Worm (Caenorhabditis elegans) whole organism, midembryonic: Measurements from ENCODE around the gene F32H5.1.

ENCODE experiments used
- T22C8.4 ChIP-seq: fragments of 200-800 bp; sonication (Bioruptor generic); IDR thresholded peaks from 2 replicates; pipeline ENCODE4 v1.3.6; 2022; ENCODE audit warnings: missing genetic modification characterization, missing compliant biosample characterization
- cog-1 ChIP-seq: sonication (generic microtip); optimal IDR thresholded peaks from 2 replicates; lab custom pipeline; 2016; ENCODE audit warnings: missing genetic modification characterization, missing compliant biosample characterization
- flt-1 ChIP-seq: fragments of 200-800 bp; sonication (Bioruptor generic); IDR thresholded peaks from 2 replicates; pipeline ENCODE4 v1.3.6; 2022; ENCODE audit warnings: missing genetic modification characterization, missing compliant biosample characterization
- klf-2 ChIP-seq: fragments of 200-800 bp; sonication (Bioruptor generic); conservative IDR thresholded peaks from 2 replicates; pipeline ENCODE4 v1.3.6; 2022; ENCODE audit warnings: missing genetic modification reagents, missing genetic modification characterization, missing compliant biosample characterization
- med-1 ChIP-seq: sonication (generic microtip); optimal IDR thresholded peaks from 2 replicates; lab custom pipeline; 2017; ENCODE audit warnings: missing genetic modification characterization, mild to moderate bottlenecking, missing compliant biosample characterization, antibody characterized with exemption, missing genetic modification reagents; ENCODE audit not compliant: insufficient read depth
- tab-1 ChIP-seq: fragments of 200-800 bp; sonication (Bioruptor generic); IDR thresholded peaks from 2 replicates; pipeline ENCODE4 v1.3.6; 2022; ENCODE audit warnings: missing genetic modification characterization, missing compliant biosample characterization

DNA sequence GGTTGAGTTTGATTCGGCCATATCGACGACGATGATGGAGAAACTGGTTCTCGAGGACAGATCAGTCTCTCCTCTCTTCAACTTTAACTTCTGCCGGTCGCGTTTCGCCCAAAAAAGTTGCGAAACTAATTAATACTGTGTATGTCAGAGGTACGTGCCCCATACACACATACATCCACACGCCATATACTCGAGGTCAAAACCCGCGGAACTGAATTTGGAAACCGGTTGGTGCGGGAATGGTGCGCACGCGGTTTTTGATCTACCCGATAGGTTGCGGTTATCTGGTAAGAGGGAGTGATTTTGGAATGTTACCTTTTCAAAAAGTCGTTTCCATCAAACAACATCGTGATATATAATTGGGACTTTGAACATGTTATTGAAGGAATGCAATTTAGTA is 22.3 kb upstream of the F32H5.1 start, which contains the start of gene ifbp-1:
- TF ChIP-seq T22C8.4 (no peak), med-1 (GFP tag; lab: Kevin White, UChicago) (no peak), cog-1 (no peak), tab-1 (GFP tag; lab: Robert Waterston, UW) (no peak), flt-1 (GFP tag; lab: Robert Waterston, UW) (no peak), klf-2 (GFP tag; lab: Robert Waterston, UW) (no peak)
